Fruit fly (Drosophila melanogaster) whole organism, prepupa: ENCODE data around the gene tank.
A peak's percentile ranks its signal among the peaks of the same experiment; 100 is the strongest.

Experiments
- CG10631 ChIP-seq: fragments of 200-800 bp; sonication (Bioruptor generic); optimal IDR thresholded peaks from 2 replicates; lab custom pipeline; 2016; ENCODE audit warnings: missing biosample characterization, missing genetic modification characterization
- CG10669 ChIP-seq: fragments of 200-800 bp; sonication (Bioruptor generic); optimal IDR thresholded peaks from 3 replicates; lab custom pipeline; 2018; ENCODE audit warnings: missing biosample characterization, mild to moderate bottlenecking, missing genetic modification characterization, moderate library complexity
- CG11294 ChIP-seq: fragments of 200-800 bp; sonication (Bioruptor generic); IDR thresholded peaks from 2 replicates; pipeline ENCODE4 v1.3.6; 2022; ENCODE audit warnings: missing biosample characterization, missing genetic modification characterization
- CG11902 ChIP-seq: fragments of 200-800 bp; sonication (Bioruptor generic); optimal IDR thresholded peaks from 3 replicates; lab custom pipeline; 2016; ENCODE audit warnings: missing biosample characterization, missing genetic modification characterization
- CG15336 ChIP-seq: fragments of 200-800 bp; sonication (Bioruptor generic); IDR thresholded peaks from 2 replicates; pipeline ENCODE4 v1.3.6; 2022; ENCODE audit warnings: missing biosample characterization, missing genetic modification characterization
- CG1621 ChIP-seq: fragments of 200-800 bp; sonication (Bioruptor generic); optimal IDR thresholded peaks from 3 replicates; lab custom pipeline; 2018; ENCODE audit warnings: missing biosample characterization, mild to moderate bottlenecking, missing genetic modification characterization
- CG16779 ChIP-seq: fragments of 200-800 bp; sonication (Bioruptor generic); optimal IDR thresholded peaks from 3 replicates; lab custom pipeline; 2017; ENCODE audit warnings: missing biosample characterization, mild to moderate bottlenecking, missing genetic modification characterization
- CG31627 ChIP-seq: fragments of 200-800 bp; sonication (Bioruptor generic); optimal IDR thresholded peaks from 3 replicates; lab custom pipeline; 2016; ENCODE audit warnings: missing biosample characterization, missing genetic modification characterization
- CG32006 ChIP-seq: fragments of 200-800 bp; sonication (Bioruptor generic); optimal IDR thresholded peaks from 3 replicates; lab custom pipeline; 2017; ENCODE audit warnings: missing biosample characterization, mild to moderate bottlenecking, missing genetic modification characterization
- CG34406 ChIP-seq: fragments of 200-800 bp; sonication (Bioruptor generic); optimal IDR thresholded peaks from 3 replicates; lab custom pipeline; 2016; ENCODE audit warnings: missing biosample characterization, missing genetic modification characterization
- CG3919 ChIP-seq: fragments of 200-800 bp; sonication (Bioruptor generic); optimal IDR thresholded peaks from 3 replicates; lab custom pipeline; 2016; ENCODE audit warnings: missing biosample characterization, missing genetic modification characterization
- CG4318 ChIP-seq: fragments of 200-800 bp; sonication (Bioruptor generic); optimal IDR thresholded peaks from 3 replicates; lab custom pipeline; 2017; ENCODE audit warnings: missing biosample characterization, mild to moderate bottlenecking, missing genetic modification characterization
- CG6163 ChIP-seq: fragments of 200-800 bp; sonication (Bioruptor generic); IDR thresholded peaks from 3 replicates; pipeline ENCODE4 v1.3.6; 2022; ENCODE audit warnings: missing biosample characterization, missing genetic modification characterization
- CG6276 ChIP-seq: fragments of 200-800 bp; sonication (Bioruptor generic); optimal IDR thresholded peaks from 2 replicates; lab custom pipeline; 2017; ENCODE audit warnings: missing biosample characterization, mild to moderate bottlenecking, missing genetic modification characterization
- CG6792 ChIP-seq: fragments of 200-800 bp; sonication (Bioruptor generic); optimal IDR thresholded peaks from 3 replicates; lab custom pipeline; 2016; ENCODE audit warnings: missing biosample characterization, missing genetic modification characterization
- CG6808 ChIP-seq: fragments of 200-800 bp; sonication (Bioruptor generic); optimal IDR thresholded peaks from 3 replicates; lab custom pipeline; 2017; ENCODE audit warnings: missing biosample characterization, missing genetic modification characterization, mild to moderate bottlenecking, moderate library complexity, missing genetic modification reagents
- CG6854 ChIP-seq: fragments of 200-800 bp; sonication (Bioruptor generic); optimal IDR thresholded peaks from 2 replicates; lab custom pipeline; 2017; ENCODE audit warnings: missing biosample characterization, mild to moderate bottlenecking, missing genetic modification characterization
- CG7368 ChIP-seq: fragments of 200-800 bp; sonication (Bioruptor generic); optimal IDR thresholded peaks from 3 replicates; lab custom pipeline; 2016; ENCODE audit warnings: missing biosample characterization, missing genetic modification characterization
- CG8119 ChIP-seq: fragments of 200-800 bp; sonication (Bioruptor generic); IDR thresholded peaks from 3 replicates; pipeline ENCODE4 v1.3.6; 2022; ENCODE audit warnings: missing biosample characterization, missing genetic modification characterization
- CG8319 ChIP-seq: fragments of 200-800 bp; sonication (Bioruptor generic); optimal IDR thresholded peaks from 3 replicates; lab custom pipeline; 2016; ENCODE audit warnings: missing biosample characterization, missing genetic modification characterization
- CG8632 ChIP-seq: fragments of 200-800 bp; sonication (Bioruptor generic); optimal IDR thresholded peaks from 3 replicates; lab custom pipeline; 2016; ENCODE audit warnings: missing biosample characterization, missing genetic modification characterization
- CG9139 ChIP-seq: fragments of 200-800 bp; sonication (Bioruptor generic); optimal IDR thresholded peaks from 3 replicates; lab custom pipeline; 2017; ENCODE audit warnings: missing biosample characterization, mild to moderate bottlenecking, missing genetic modification characterization
- Eip75B ChIP-seq: fragments of 200-800 bp; sonication (Bioruptor generic); optimal IDR thresholded peaks from 3 replicates; lab custom pipeline; 2016; ENCODE audit warnings: missing biosample characterization, missing genetic modification characterization
- Eip78C ChIP-seq: fragments of 200-800 bp; sonication (Bioruptor generic); peaks from one replicate; lab custom pipeline; 2016; ENCODE audit warnings: missing biosample characterization, missing genetic modification characterization
- Eip93F ChIP-seq: fragments of 200-800 bp; sonication (Bioruptor generic); optimal IDR thresholded peaks from 2 replicates; lab custom pipeline; 2016; ENCODE audit warnings: missing biosample characterization, mild to moderate bottlenecking, missing genetic modification characterization
- Ets21C ChIP-seq: fragments of 200-800 bp; sonication (Bioruptor generic); optimal IDR thresholded peaks from 3 replicates; lab custom pipeline; 2016; ENCODE audit warnings: missing biosample characterization, missing genetic modification characterization
- Hr38 ChIP-seq: sonication (Bioruptor generic); optimal IDR thresholded peaks from 2 replicates; lab custom pipeline; 2016; ENCODE audit warnings: missing biosample characterization, missing genetic modification characterization
- Hr39 ChIP-seq: fragments of 200-800 bp; sonication (Bioruptor generic); optimal IDR thresholded peaks from 2 replicates; lab custom pipeline; 2016; ENCODE audit warnings: missing biosample characterization, missing genetic modification characterization
- Hr4 ChIP-seq: fragments of 200-800 bp; sonication (Bioruptor generic); optimal IDR thresholded peaks from 3 replicates; lab custom pipeline; 2016; ENCODE audit warnings: missing biosample characterization, missing genetic modification characterization
- Met ChIP-seq: fragments of 200-800 bp; sonication (Bioruptor generic); optimal IDR thresholded peaks from 3 replicates; lab custom pipeline; 2016; ENCODE audit warnings: missing biosample characterization, missing genetic modification characterization
- OdsH ChIP-seq: fragments of 200-800 bp; sonication (Bioruptor generic); optimal IDR thresholded peaks from 3 replicates; lab custom pipeline; 2016; ENCODE audit warnings: missing biosample characterization, missing genetic modification characterization
- Smox ChIP-seq: fragments of 200-800 bp; sonication (Bioruptor generic); optimal IDR thresholded peaks from 3 replicates; lab custom pipeline; 2016; ENCODE audit warnings: missing biosample characterization, missing genetic modification characterization
- Sox102F ChIP-seq: fragments of 200-800 bp; sonication (Bioruptor generic); optimal IDR thresholded peaks from 2 replicates; lab custom pipeline; 2016; ENCODE audit warnings: missing biosample characterization, mild to moderate bottlenecking, missing genetic modification characterization
- Sox15 ChIP-seq: fragments of 200-800 bp; sonication (Bioruptor generic); optimal IDR thresholded peaks from 3 replicates; lab custom pipeline; 2016; ENCODE audit warnings: missing biosample characterization, missing genetic modification characterization
- achi ChIP-seq: fragments of 200-800 bp; sonication (Bioruptor generic); optimal IDR thresholded peaks from 3 replicates; lab custom pipeline; 2016; ENCODE audit warnings: missing biosample characterization, missing genetic modification characterization
- acj6 ChIP-seq: fragments of 200-800 bp; sonication (Bioruptor generic); optimal IDR thresholded peaks from 3 replicates; lab custom pipeline; 2016; ENCODE audit warnings: missing biosample characterization, missing genetic modification characterization
- cyc ChIP-seq: fragments of 200-800 bp; sonication (Bioruptor generic); optimal IDR thresholded peaks from 3 replicates; lab custom pipeline; 2016; ENCODE audit warnings: missing biosample characterization, missing genetic modification characterization
- dac ChIP-seq: fragments of 200-800 bp; sonication (Bioruptor generic); optimal IDR thresholded peaks from 2 replicates; lab custom pipeline; 2017; ENCODE audit warnings: missing biosample characterization, mild to moderate bottlenecking, missing genetic modification characterization
- eg ChIP-seq: fragments of 200-800 bp; sonication (Bioruptor generic); IDR thresholded peaks from 3 replicates; pipeline ENCODE4 v1.3.6; 2022; ENCODE audit warnings: missing biosample characterization, missing genetic modification characterization
- esn ChIP-seq: fragments of 200-800 bp; sonication (Bioruptor generic); optimal IDR thresholded peaks from 2 replicates; lab custom pipeline; 2016; ENCODE audit warnings: missing biosample characterization, mild to moderate bottlenecking, missing genetic modification characterization, moderate library complexity
- fd59A ChIP-seq: fragments of 200-800 bp; sonication (Bioruptor generic); optimal IDR thresholded peaks from 2 replicates; lab custom pipeline; 2017; ENCODE audit warnings: missing biosample characterization, mild to moderate bottlenecking, missing genetic modification characterization, missing genetic modification reagents
- fd85E ChIP-seq: fragments of 200-800 bp; sonication (Bioruptor generic); optimal IDR thresholded peaks from 3 replicates; lab custom pipeline; 2016; ENCODE audit warnings: missing biosample characterization, missing genetic modification characterization
- fkh ChIP-seq: fragments of 200-800 bp; sonication (Bioruptor generic); optimal IDR thresholded peaks from 3 replicates; lab custom pipeline; 2017; ENCODE audit warnings: missing biosample characterization, mild to moderate bottlenecking, missing genetic modification characterization, moderate library complexity
- lz ChIP-seq: fragments of 200-800 bp; sonication (Bioruptor generic); optimal IDR thresholded peaks from 3 replicates; lab custom pipeline; 2016; ENCODE audit warnings: missing biosample characterization, missing genetic modification characterization
- net ChIP-seq: fragments of 200-800 bp; sonication (Bioruptor generic); optimal IDR thresholded peaks from 3 replicates; lab custom pipeline; 2016; ENCODE audit warnings: missing biosample characterization, missing genetic modification characterization
- pdm3 ChIP-seq: fragments of 200-800 bp; sonication (Bioruptor generic); optimal IDR thresholded peaks from 3 replicates; lab custom pipeline; 2016; ENCODE audit warnings: missing biosample characterization, missing genetic modification characterization
- salr ChIP-seq, 2 experiments: fragments of 200-800 bp; sonication (Bioruptor generic); optimal IDR thresholded peaks; 3 replicates each; lab custom pipeline; 2016 to 2018; ENCODE audit warnings: missing biosample characterization in 2 of 2, missing genetic modification characterization in 2 of 2, mild to moderate bottlenecking in 1 of 2
- spab ChIP-seq: fragments of 200-800 bp; sonication (Bioruptor generic); optimal IDR thresholded peaks from 2 replicates; lab custom pipeline; 2017; ENCODE audit warnings: missing biosample characterization, mild to moderate bottlenecking, missing genetic modification characterization, missing genetic modification reagents
- ss ChIP-seq, 2 experiments: fragments of 200-800 bp; sonication (Bioruptor generic); optimal IDR thresholded peaks; 2 replicates in 1 of 2; 3 replicates in 1 of 2; lab custom pipeline; 2017 to 2018; ENCODE audit warnings: mild to moderate bottlenecking in 2 of 2, missing biosample characterization in 2 of 2, missing genetic modification characterization in 2 of 2, moderate library complexity in 1 of 2
- svp ChIP-seq: fragments of 200-800 bp; sonication (Bioruptor generic); peaks from one replicate; lab custom pipeline; 2016; ENCODE audit warnings: missing biosample characterization, missing genetic modification characterization
- topi ChIP-seq: fragments of 200-800 bp; sonication (Bioruptor generic); optimal IDR thresholded peaks from 3 replicates; lab custom pipeline; 2016; ENCODE audit warnings: missing biosample characterization, missing genetic modification characterization
- vri ChIP-seq: fragments of 200-800 bp; sonication (Bioruptor generic); optimal IDR thresholded peaks from 3 replicates; lab custom pipeline; 2016; ENCODE audit warnings: missing biosample characterization, mild to moderate bottlenecking, missing genetic modification characterization

tank gene

dm6 chr2L:4837772-4838397 is at the start of gene tank, which contains the start of gene CG12194:
TSS of gene tank (minus strand) at chr2L:4837999.
TSS of gene CG12194 (plus strand) at chr2L:4838347.
- TF ChIP-seq Met (GFP tag; lab: Kevin White, UChicago) (peak; percentile 99), acj6 (GFP tag; lab: Kevin White, UChicago) (peak; percentile 99), CG6854 (peak; percentile 95), Ets21C (GFP tag; lab: Kevin White, UChicago) (peak; percentile 98), Sox15 (GFP tag; lab: Kevin White, UChicago) (peak; percentile 98), CG32006 (GFP tag; lab: Kevin White, UChicago) (peak; percentile 100), CG7368 (GFP tag; lab: Kevin White, UChicago) (peak; percentile 99), CG34406 (peak; percentile 98), Sox102F (GFP tag; lab: Kevin White, UChicago) (peak; percentile 99), esn (GFP tag; lab: Kevin White, UChicago) (peak; percentile 99), vri (GFP tag; lab: Kevin White, UChicago) (peak; percentile 97), CG6276 (peak; percentile 99), achi (GFP tag; lab: Kevin White, UChicago) (peak; percentile 99), CG15336 (GFP tag; lab: Robert Waterston, UW) (peak; percentile 100), CG16779 (tag; lab: Kevin White, UChicago) (peak; percentile 98), Hr4 (GFP tag; lab: Kevin White, UChicago) (peak; percentile 100), CG6163 (GFP tag; lab: Robert Waterston, UW) (peak; percentile 100), svp (GFP tag; lab: Kevin White, UChicago) (peak; percentile 99), CG6792 (peak; percentile 99), CG8319 (GFP tag; lab: Kevin White, UChicago) (peak; percentile 98), lz (GFP tag; lab: Kevin White, UChicago) (peak; percentile 99), fkh (GFP tag; lab: Kevin White, UChicago) (peak; percentile 82), CG6808 (GFP tag; lab: Kevin White, UChicago) (peak; percentile 94), OdsH (peak; percentile 100), CG8119 (GFP tag; lab: Robert Waterston, UW) (peak; percentile 99), CG11902 (GFP tag; lab: Kevin White, UChicago) (peak; percentile 98), CG1621 (tag; lab: Kevin White, UChicago) (peak; percentile 99), salr (GFP tag; optimal IDR thresholded peaks at IDR 0.05; lab: Kevin White, UChicago) (peak; percentile 98 to 99), CG10631 (GFP tag; lab: Kevin White, UChicago) (peak; percentile 99), CG11294 (GFP tag; lab: Robert Waterston, UW) (peak; percentile 99), CG31627 (GFP tag; lab: Kevin White, UChicago) (peak; percentile 99), eg (GFP tag; lab: Robert Waterston, UW) (peak; percentile 100), fd59A (GFP tag; lab: Kevin White, UChicago) (peak; percentile 98), fd85E (peak; percentile 97), CG10669 (GFP tag; lab: Kevin White, UChicago) (peak; percentile 99), cyc (peak; percentile 99), Smox (GFP tag; lab: Kevin White, UChicago) (peak; percentile 98), CG3919 (GFP tag; lab: Kevin White, UChicago) (peak; percentile 100), ss (GFP tag; optimal IDR thresholded peaks at IDR 0.05; lab: Kevin White, UChicago) (peak; percentile 91 to 94), Hr39 (GFP tag; lab: Kevin White, UChicago) (peak; percentile 99), pdm3 (GFP tag; lab: Kevin White, UChicago) (peak; percentile 99), net (GFP tag; lab: Kevin White, UChicago) (peak; percentile 100), CG8632 (GFP tag; lab: Kevin White, UChicago) (peak; percentile 98), spab (GFP tag; lab: Kevin White, UChicago) (peak; percentile 98), Eip78C (GFP tag; lab: Kevin White, UChicago) (peak; percentile 100), Eip75B (GFP tag; lab: Kevin White, UChicago) (peak; percentile 99), CG9139 (GFP tag; lab: Kevin White, UChicago) (peak; percentile 93), dac (GFP tag; lab: Kevin White, UChicago) (peak; percentile 100), topi (GFP tag; lab: Kevin White, UChicago) (peak; percentile 99), Hr38 (GFP tag; lab: Kevin White, UChicago) (peak; percentile 95), Eip93F (GFP tag; lab: Kevin White, UChicago) (peak; percentile 95), CG4318 (GFP tag; lab: Kevin White, UChicago) (peak; percentile 99)
